Fruit fly (Drosophila melanogaster): ENCODE data around the gene CG9269.

CG9269 gene

dm6 chr3R:13644778-13645660 is 29.3 kb downstream of the CG9269 start:
- TF ChIP-seq CG32264 (GFP tag; optimal IDR thresholded peaks at IDR 0.05): peak; percentile 19
- TF ChIP-seq Abd-B (GFP tag; optimal IDR thresholded peaks at IDR 0.05): no peak
- peak; percentile 22 for TF ChIP-seq woc (GFP tag; optimal IDR thresholded peaks at IDR 0.05)
- TF ChIP-seq rgr (GFP tag; optimal IDR thresholded peaks at IDR 0.05): no peak
- peak; percentile 87 for TF ChIP-seq CrebA (GFP tag; optimal IDR thresholded peaks at IDR 0.05; ENCODE audit: borderline replicate concordance)
- TF ChIP-seq Myc (optimal IDR thresholded peaks at IDR 0.05): peak; percentile 64
- peak; percentile 31 for TF ChIP-seq OdsH (GFP tag; optimal IDR thresholded peaks at IDR 0.05)
- TF ChIP-seq br (GFP tag; optimal IDR thresholded peaks at IDR 0.05): peak; percentile 40
- TF ChIP-seq dmrt93B (GFP tag; optimal IDR thresholded peaks at IDR 0.05): no peak
- peak; percentile 93 for TF ChIP-seq Dif (GFP tag; optimal IDR thresholded peaks at IDR 0.05; ENCODE audit: partially characterized antibody)
- peak; percentile 17 for TF ChIP-seq N (GFP tag; optimal IDR thresholded peaks at IDR 0.05)
- TF ChIP-seq tai (GFP tag; optimal IDR thresholded peaks at IDR 0.05): peak; percentile 60
- TF ChIP-seq HLH106 (tag; optimal IDR thresholded peaks at IDR 0.05): no peak
- TF ChIP-seq ey (GFP tag; optimal IDR thresholded peaks at IDR 0.05): no peak
- peak; percentile 77 for TF ChIP-seq sage (GFP tag; optimal IDR thresholded peaks at IDR 0.05)
- peak; percentile 25 for TF ChIP-seq dsf (GFP tag; optimal IDR thresholded peaks at IDR 0.05; ENCODE audit: borderline replicate concordance)
- TF ChIP-seq jim (GFP tag; optimal IDR thresholded peaks at IDR 0.05): no peak
- peak; percentile 56 for TF ChIP-seq Rel (GFP tag; optimal IDR thresholded peaks at IDR 0.05)
- peak; percentile 2 for TF ChIP-seq Rel (tag; optimal IDR thresholded peaks at IDR 0.05)
- peak; percentile 53 for TF ChIP-seq Hnf4 (GFP tag; optimal IDR thresholded peaks at IDR 0.05)
- peak; percentile 55 to 91 for TF ChIP-seq dl (GFP tag; optimal IDR thresholded peaks at IDR 0.05; ENCODE audit: insufficient read depth in 1 of 2, partially characterized antibody in 2 of 2)
- TF ChIP-seq CG9705 (GFP tag; optimal IDR thresholded peaks at IDR 0.05): no peak
- TF ChIP-seq foxo (GFP tag; optimal IDR thresholded peaks at IDR 0.05): peak in 1 of 2 experiments; percentile 16
- peak; percentile 73 for TF ChIP-seq brk (GFP tag; optimal IDR thresholded peaks at IDR 0.05)
- no peak for TF ChIP-seq Hr78 (GFP tag; optimal IDR thresholded peaks at IDR 0.05)
- peak; percentile 33 for TF ChIP-seq fru (GFP tag; optimal IDR thresholded peaks at IDR 0.05)
- no peak for TF ChIP-seq GATAd (GFP tag; optimal IDR thresholded peaks at IDR 0.05)
- TF ChIP-seq h (GFP tag; optimal IDR thresholded peaks at IDR 0.05): peak; percentile 11
- TF ChIP-seq Sp1 (GFP tag; optimal IDR thresholded peaks at IDR 0.05): peak; percentile 48
- TF ChIP-seq psq (GFP tag; optimal IDR thresholded peaks at IDR 0.05): peak; percentile 85
- TF ChIP-seq Jra (GFP tag; optimal IDR thresholded peaks at IDR 0.05): peak; percentile 73

dm6 chr3R:13645874-13646370 is 30.2 kb downstream of the CG9269 start, which contains the start of gene sqd:
Gene sqd (minus strand): TSS chr3R:13646304.
- TF ChIP-seq dl (GFP tag; optimal IDR thresholded peaks at IDR 0.05; ENCODE audit: insufficient read depth in 1 of 2, partially characterized antibody in 2 of 2) (no peak), CG9705 (GFP tag; optimal IDR thresholded peaks at IDR 0.05) (peak; percentile 42), Hnf4 (GFP tag; optimal IDR thresholded peaks at IDR 0.05) (peak; percentile 52), jim (GFP tag; optimal IDR thresholded peaks at IDR 0.05) (peak; percentile 26), OdsH (GFP tag; optimal IDR thresholded peaks at IDR 0.05) (peak; percentile 47), Mio (GFP tag; optimal IDR thresholded peaks at IDR 0.05) (no peak), Vsx2 (GFP tag; optimal IDR thresholded peaks at IDR 0.05; ENCODE audit: partially characterized antibody) (no peak), Sp1 (GFP tag; optimal IDR thresholded peaks at IDR 0.05) (peak; percentile 71), br (GFP tag; optimal IDR thresholded peaks at IDR 0.05) (peak; percentile 50), rgr (GFP tag; optimal IDR thresholded peaks at IDR 0.05) (peak; percentile 63), sv (GFP tag; optimal IDR thresholded peaks at IDR 0.05) (no peak), HLH106 (tag; optimal IDR thresholded peaks at IDR 0.05) (peak; percentile 41), dsf (GFP tag; optimal IDR thresholded peaks at IDR 0.05; ENCODE audit: borderline replicate concordance) (no peak), N (GFP tag; optimal IDR thresholded peaks at IDR 0.05) (no peak), woc (GFP tag; optimal IDR thresholded peaks at IDR 0.05) (peak; percentile 18), tai (GFP tag; optimal IDR thresholded peaks at IDR 0.05) (no peak), ey (GFP tag; optimal IDR thresholded peaks at IDR 0.05) (peak; percentile 47), CG32264 (GFP tag; optimal IDR thresholded peaks at IDR 0.05) (peak; percentile 22), psq (GFP tag; optimal IDR thresholded peaks at IDR 0.05) (no peak), lola (GFP tag; optimal IDR thresholded peaks at IDR 0.05) (no peak), dmrt93B (GFP tag; optimal IDR thresholded peaks at IDR 0.05) (peak; percentile 54), Dfd (GFP tag; optimal IDR thresholded peaks at IDR 0.05) (no peak), Hr78 (GFP tag; optimal IDR thresholded peaks at IDR 0.05) (no peak), brk (GFP tag; optimal IDR thresholded peaks at IDR 0.05) (peak; percentile 3), Hr83 (GFP tag; optimal IDR thresholded peaks at IDR 0.05; ENCODE audit: poor library complexity, severe bottlenecking) (no peak), GATAd (GFP tag; optimal IDR thresholded peaks at IDR 0.05) (no peak), foxo (GFP tag; optimal IDR thresholded peaks at IDR 0.05) (peak; percentile 27 to 56), pan (optimal IDR thresholded peaks at IDR 0.05) (no peak), sage (GFP tag; optimal IDR thresholded peaks at IDR 0.05) (peak; percentile 1), Jra (GFP tag; optimal IDR thresholded peaks at IDR 0.05) (no peak), Abd-B (GFP tag; optimal IDR thresholded peaks at IDR 0.05) (no peak), Dif (GFP tag; optimal IDR thresholded peaks at IDR 0.05; ENCODE audit: partially characterized antibody) (no peak), Rel (GFP tag; optimal IDR thresholded peaks at IDR 0.05) (no peak), Rel (tag; optimal IDR thresholded peaks at IDR 0.05) (no peak), h (GFP tag; optimal IDR thresholded peaks at IDR 0.05) (peak; percentile 69), Myc (optimal IDR thresholded peaks at IDR 0.05) (peak; percentile 23), usp (GFP tag; optimal IDR thresholded peaks at IDR 0.05) (no peak), fru (GFP tag; optimal IDR thresholded peaks at IDR 0.05) (peak; percentile 52), CrebA (GFP tag; optimal IDR thresholded peaks at IDR 0.05; ENCODE audit: borderline replicate concordance) (no peak)
